Worm (Caenorhabditis elegans) whole organism, early embryonic: Measurements from ENCODE around the gene nhr-48.

ENCODE experiments used
- ama-1 ChIP-seq: fragments of 150-350 bp; optimal IDR thresholded peaks from 2 replicates; lab custom pipeline; 2014
- ets-7 ChIP-seq: sonication (generic microtip); optimal IDR thresholded peaks from 2 replicates; lab custom pipeline; 2016; ENCODE audit warnings: missing genotype, missing genetic modification characterization, missing compliant biosample characterization
- flt-1 ChIP-seq: fragments of 200-800 bp; sonication (Bioruptor generic); IDR thresholded peaks from 2 replicates; pipeline ENCODE4 v1.3.6; 2022; ENCODE audit warnings: missing genetic modification characterization, missing compliant biosample characterization
- tbx-37 ChIP-seq: fragments of 200-800 bp; sonication (Bioruptor generic); conservative IDR thresholded peaks from 2 replicates; pipeline ENCODE4 v1.3.6; 2022; ENCODE audit warnings: missing genetic modification reagents, missing genetic modification characterization, missing compliant biosample characterization

DNA sequence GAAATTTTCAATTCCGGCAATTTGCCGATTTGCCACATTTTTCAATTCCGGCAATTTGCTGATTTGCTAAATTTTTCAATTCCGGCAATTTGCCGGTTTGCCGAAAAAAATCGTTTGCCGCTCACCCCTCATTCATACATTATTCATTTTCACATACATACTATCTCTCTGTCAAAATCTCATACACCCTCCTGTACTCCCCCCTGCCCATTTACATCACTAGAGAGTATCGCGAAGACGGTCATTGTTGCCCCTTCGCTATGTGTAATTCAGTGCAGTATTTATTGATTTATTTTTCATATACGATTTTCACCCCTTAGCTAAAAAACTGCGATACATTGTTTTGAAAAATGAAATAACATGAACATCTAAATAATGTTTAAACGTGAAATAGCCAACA, 28.4 kb downstream of the nhr-48 start:
- TF ChIP-seq ama-1 (lab: Kevin White, UChicago), result no peak
- TF ChIP-seq tbx-37 (GFP tag; lab: Robert Waterston, UW), result no peak
- no peak for TF ChIP-seq ets-7
- no peak for TF ChIP-seq flt-1 (GFP tag; lab: Robert Waterston, UW)
